Worm (Caenorhabditis elegans): ENCODE results near the gene F35B12.9.
A peak's percentile ranks its signal among the peaks of the same experiment; 100 is the strongest.

The F35B12.9 gene

ce11 chrV:11644166-11644565 is 43.2 kb downstream of the F35B12.9 start, which contains the start of gene bir-1 (continued):
- peak in 1 of 2 experiments; percentile 87 for TF ChIP-seq hif-1 (tag; optimal IDR thresholded peaks at IDR 0.05)
- TF ChIP-seq mxl-2 (GFP tag; conservative IDR thresholded peaks at IDR 0.05) = no peak
- TF ChIP-seq egl-43 (GFP tag; IDR thresholded peaks at IDR 0.05) = no peak
- no peak for TF ChIP-seq attf-4 (tag; optimal IDR thresholded peaks at IDR 0.05)

- TF ChIP-seq lin-29 (GFP tag; IDR thresholded peaks at IDR 0.05) = no peak
- peak; percentile 98 for TF ChIP-seq aha-1 (tag)
Observed at ce11 chrV:11645244-11645643, 44.3 kb downstream of the F35B12.9 start, which contains the start of gene skp-1. TSS of gene skp-1 (plus strand) at chrV:11645481.

- TF ChIP-seq nhr-28 (tag; optimal IDR thresholded peaks at IDR 0.05) (peak; percentile 49), php-3 (GFP tag; IDR thresholded peaks at IDR 0.05) (peak; percentile 54; the same call in 1 of the 2 replicates), egl-43 (GFP tag; IDR thresholded peaks at IDR 0.05) (no peak), lin-39 (tag; optimal IDR thresholded peaks at IDR 0.05) (no peak), hlh-11 (tag; optimal IDR thresholded peaks at IDR 0.05) (peak; percentile 49), dmd-6 (GFP tag; IDR thresholded peaks at IDR 0.05) (peak; percentile 72), nhr-11 (tag; optimal IDR thresholded peaks at IDR 0.05) (no peak), mdl-1 (tag; optimal IDR thresholded peaks at IDR 0.05) (no peak), pqm-1 (tag; optimal IDR thresholded peaks at IDR 0.05) (peak; percentile 20), aha-1 (tag) (peak; percentile 46), hlh-30 (tag; optimal IDR thresholded peaks at IDR 0.05; ENCODE audit: insufficient read depth) (no peak)
Observed at ce11 chrV:11647821-11648220, 46.9 kb downstream of the F35B12.9 start.

ce11 chrV:11648435-11648834 is 47.5 kb downstream of the F35B12.9 start:
- TF ChIP-seq daf-16 (GFP tag; optimal IDR thresholded peaks at IDR 0.05) (no peak), daf-16 (tag; optimal IDR thresholded peaks at IDR 0.05) (peak; percentile 77), set-16 (GFP tag; IDR thresholded peaks at IDR 0.05) (no peak), cey-2 (tag; optimal IDR thresholded peaks at IDR 0.05; ENCODE audit: borderline replicate concordance, insufficient read depth) (no peak), mdl-1 (tag; optimal IDR thresholded peaks at IDR 0.05) (peak in 1 of 2 experiments; percentile 20), F49E8.2 (tag; optimal IDR thresholded peaks at IDR 0.05; ENCODE audit: borderline replicate concordance) (no peak), ama-1 (optimal IDR thresholded peaks at IDR 0.05) (no peak), nhr-28 (tag; optimal IDR thresholded peaks at IDR 0.05) (peak; percentile 75), nhr-6 (tag; optimal IDR thresholded peaks at IDR 0.05) (no peak), ztf-7 (tag; optimal IDR thresholded peaks at IDR 0.05) (no peak), attf-4 (tag; optimal IDR thresholded peaks at IDR 0.05) (no peak), pqm-1 (tag; optimal IDR thresholded peaks at IDR 0.05) (peak; percentile 91), dve-1 (tag; optimal IDR thresholded peaks at IDR 0.05; ENCODE audit: insufficient read depth) (peak; percentile 58), vab-7 (GFP tag; IDR thresholded peaks at IDR 0.05) (no peak), mes-2 (tag; optimal IDR thresholded peaks at IDR 0.05; ENCODE audit: poor library complexity, severe bottlenecking) (peak; percentile 7), lir-3 (tag; optimal IDR thresholded peaks at IDR 0.05) (no peak), php-3 (GFP tag; IDR thresholded peaks at IDR 0.05) (0 out of 2 replicates have a peak, but pooled peaks have one; percentile 51), zag-1 (tag; optimal IDR thresholded peaks at IDR 0.05) (no peak), fkh-10 (GFP tag; optimal IDR thresholded peaks at IDR 0.05) (no peak), F44E2.7 (GFP tag; IDR thresholded peaks at IDR 0.05) (no peak), dmd-6 (GFP tag; IDR thresholded peaks at IDR 0.05) (peak; percentile 81), hlh-11 (tag; optimal IDR thresholded peaks at IDR 0.05) (peak; percentile 60), hlh-30 (tag; optimal IDR thresholded peaks at IDR 0.05; ENCODE audit: insufficient read depth) (peak; percentile 45), nhr-48 (tag; optimal IDR thresholded peaks at IDR 0.05) (peak; percentile 18), ceh-44 (GFP tag; IDR thresholded peaks at IDR 0.05) (no peak), mdt-29 (GFP tag; IDR thresholded peaks at IDR 0.05) (no peak), nhr-77 (tag; optimal IDR thresholded peaks at IDR 0.05) (peak; percentile 34), pha-4 (GFP tag; IDR thresholded peaks at IDR 0.05) (no peak), pha-4 (tag; optimal IDR thresholded peaks at IDR 0.05) (no peak), hif-1 (tag; optimal IDR thresholded peaks at IDR 0.05) (peak in 1 of 2 experiments; percentile 12), tra-1 (GFP tag; IDR thresholded peaks at IDR 0.05) (no peak)

All from whole organism, L4 larva.